Fruit fly (Drosophila melanogaster): ENCODE results near the gene CG14384.

CG14384 gene

dm6 chr3R:12982167-12982981 lies 14.9 kb upstream of the CG14384 start (continued):
- TF ChIP-seq CG8281 (tag; optimal IDR thresholded peaks at IDR 0.05) = peak; percentile 51
- TF ChIP-seq seq (GFP tag; IDR thresholded peaks at IDR 0.05) = peak; percentile 76
- peak; percentile 71 for TF ChIP-seq CG10209 (GFP tag; optimal IDR thresholded peaks at IDR 0.05)
- TF ChIP-seq vvl (GFP tag; IDR thresholded peaks at IDR 0.05) = peak; percentile 37
- peak; percentile 73 for TF ChIP-seq CG10543 (GFP tag; optimal IDR thresholded peaks at IDR 0.05)
- TF ChIP-seq CG5245 (GFP tag; optimal IDR thresholded peaks at IDR 0.05) = no peak
- peak; percentile 86 for TF ChIP-seq so (GFP tag; IDR thresholded peaks at IDR 0.05)
- TF ChIP-seq CG13775 (GFP tag; optimal IDR thresholded peaks at IDR 0.05) = peak; percentile 77
- peak; percentile 69 for TF ChIP-seq fd3F (GFP tag; optimal IDR thresholded peaks at IDR 0.05)
- TF ChIP-seq Lim3 (GFP tag; IDR thresholded peaks at IDR 0.05) = no peak
- TF ChIP-seq CG15514 (GFP tag; optimal IDR thresholded peaks at IDR 0.05) = peak; percentile 59
- TF ChIP-seq Sox100B (GFP tag; optimal IDR thresholded peaks at IDR 0.05) = peak; percentile 60
- 0 out of 2 replicates have a peak, but pooled peaks have one; percentile 10 for TF ChIP-seq cas (GFP tag; IDR thresholded peaks at IDR 0.05)
- no peak for TF ChIP-seq Trl (optimal IDR thresholded peaks at IDR 0.05)
- TF ChIP-seq Trl (GFP tag; optimal IDR thresholded peaks at IDR 0.05) = no peak
- TF ChIP-seq bbx (GFP tag; IDR thresholded peaks at IDR 0.05; ENCODE audit: partially characterized antibody) = 0 out of 2 replicates have a peak, but pooled peaks have one; percentile 25
- TF ChIP-seq Oaz (GFP tag; IDR thresholded peaks at IDR 0.05) = peak; percentile 50
- peak; percentile 61 for TF ChIP-seq CG17829 (tag; optimal IDR thresholded peaks at IDR 0.05)
- TF ChIP-seq CG11560 (tag; IDR thresholded peaks at IDR 0.05) = 0 out of 3 replicates have a peak, but pooled peaks have one; percentile 33
- TF ChIP-seq gro (GFP tag; optimal IDR thresholded peaks at IDR 0.05) = no peak
- peak; percentile 31; the same call in 1 of the 2 replicates for TF ChIP-seq stc (GFP tag; IDR thresholded peaks at IDR 0.05)
- peak; percentile 75 for TF ChIP-seq CG12391 (tag; optimal IDR thresholded peaks at IDR 0.05)
- no peak for TF ChIP-seq ap (GFP tag; IDR thresholded peaks at IDR 0.05)
- TF ChIP-seq CG12104 (GFP tag; optimal IDR thresholded peaks at IDR 0.05) = peak; percentile 41
- peak; percentile 83 for TF ChIP-seq Oli (tag; optimal IDR thresholded peaks at IDR 0.05)
- TF ChIP-seq dmrt99B (tag; optimal IDR thresholded peaks at IDR 0.05) = peak; percentile 72
- TF ChIP-seq HHEX (GFP tag; optimal IDR thresholded peaks at IDR 0.05) = peak; percentile 71
- peak; percentile 65 for TF ChIP-seq ind (GFP tag; optimal IDR thresholded peaks at IDR 0.05)
- peak; percentile 29 for TF ChIP-seq ab (GFP tag; optimal IDR thresholded peaks at IDR 0.05)
- TF ChIP-seq Hmx (GFP tag; optimal IDR thresholded peaks at IDR 0.05) = peak; percentile 63
- no peak for TF ChIP-seq CG6272 (GFP tag; IDR thresholded peaks at IDR 0.05)
- peak; percentile 52 for TF ChIP-seq nerfin-1 (tag; optimal IDR thresholded peaks at IDR 0.05)
- TF ChIP-seq H15 (GFP tag; IDR thresholded peaks at IDR 0.05) = 0 out of 3 replicates have a peak, but pooled peaks have one; percentile 30
- peak; percentile 80 for TF ChIP-seq CG1233 (GFP tag; optimal IDR thresholded peaks at IDR 0.05)
- no peak for TF ChIP-seq CG14965 (GFP tag; optimal IDR thresholded peaks at IDR 0.05; ENCODE audit: borderline replicate concordance)
- TF ChIP-seq TFAM (GFP tag; optimal IDR thresholded peaks at IDR 0.05) = no peak
- TF ChIP-seq CG7839 (tag; optimal IDR thresholded peaks at IDR 0.05) = peak; percentile 72
- peak; percentile 37 for TF ChIP-seq schlank (tag; optimal IDR thresholded peaks at IDR 0.05)
- TF ChIP-seq CG11247 (GFP tag; IDR thresholded peaks at IDR 0.05) = 0 out of 2 replicates have a peak, but pooled peaks have one; percentile 46
- TF ChIP-seq NFAT (GFP tag; IDR thresholded peaks at IDR 0.05) = peak; percentile 52; the same call in 1 of the 2 replicates
- peak; percentile 97 for TF ChIP-seq CG11696 (GFP tag; IDR thresholded peaks at IDR 0.05)
- peak; percentile 53 for TF ChIP-seq dmrt11E (tag; optimal IDR thresholded peaks at IDR 0.05)
- peak; percentile 76 for TF ChIP-seq CG18619 (GFP tag; optimal IDR thresholded peaks at IDR 0.05)
- peak; percentile 6 for TF ChIP-seq CG6683 (GFP tag; optimal IDR thresholded peaks at IDR 0.05)
- TF ChIP-seq ttk (GFP tag; IDR thresholded peaks at IDR 0.05) = 0 out of 2 replicates have a peak, but pooled peaks have one; percentile 20
- peak; percentile 28 for TF ChIP-seq CG30431 (GFP tag; optimal IDR thresholded peaks at IDR 0.05)
- peak; percentile 85 for TF ChIP-seq CoRest (tag; optimal IDR thresholded peaks at IDR 0.05)
- TF ChIP-seq gem (tag; optimal IDR thresholded peaks at IDR 0.05) = peak; percentile 82

Measured in whole organism, embryonic.